Worm (Caenorhabditis elegans): ENCODE data around the gene wrb-1.

Gene wrb-1

DNA sequence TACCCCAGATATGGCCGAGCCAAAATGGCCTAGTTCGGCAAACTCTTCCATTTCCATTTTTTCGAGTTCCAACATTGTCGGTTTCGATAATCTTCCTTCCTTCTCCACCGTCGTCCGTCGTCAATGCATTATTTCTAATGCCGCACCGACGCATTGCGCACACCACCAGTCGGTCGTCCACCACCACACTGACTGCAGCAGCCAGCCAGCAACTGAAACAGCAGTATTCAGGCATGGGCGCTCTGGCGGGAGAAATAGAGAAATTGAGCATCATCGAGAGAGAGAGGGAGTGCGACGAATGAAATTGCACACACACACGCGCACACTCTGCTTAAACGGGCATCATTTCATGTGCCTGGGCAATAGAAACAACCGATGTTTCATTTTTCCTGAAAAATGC lies 41.9 kb upstream of the wrb-1 start:
- TF ChIP-seq blmp-1 (tag; optimal IDR thresholded peaks at IDR 0.05) (no peak), skn-1 (tag; optimal IDR thresholded peaks at IDR 0.05) (peak; percentile 15), jun-1 (tag; optimal IDR thresholded peaks at IDR 0.05) (peak; percentile 36), fkh-4 (tag; optimal IDR thresholded peaks at IDR 0.05; ENCODE audit: borderline replicate concordance) (no peak), mdl-1 (tag; optimal IDR thresholded peaks at IDR 0.05) (no peak), pax-3 (tag; optimal IDR thresholded peaks at IDR 0.05) (peak; percentile 47), C04F5.9 (tag; optimal IDR thresholded peaks at IDR 0.05) (no peak), ceh-88 (GFP tag; IDR thresholded peaks at IDR 0.05) (no peak), snu-23 (GFP tag; optimal IDR thresholded peaks at IDR 0.05) (peak; percentile 37), lin-13 (GFP tag; optimal IDR thresholded peaks at IDR 0.05) (no peak), C16A3.4 (tag; optimal IDR thresholded peaks at IDR 0.05) (no peak), mab-9 (GFP tag; IDR thresholded peaks at IDR 0.05) (no peak), tbx-2 (tag; optimal IDR thresholded peaks at IDR 0.05) (peak; percentile 38), snpc-4 (tag; optimal IDR thresholded peaks at IDR 0.05) (no peak), rnt-1 (tag; optimal IDR thresholded peaks at IDR 0.05) (peak; percentile 39), lsy-2 (tag; optimal IDR thresholded peaks at IDR 0.05) (peak; percentile 18 to 27), mep-1 (tag; optimal IDR thresholded peaks at IDR 0.05) (no peak), lin-15B (tag; optimal IDR thresholded peaks at IDR 0.05) (peak; percentile 32), aly-2 (tag; optimal IDR thresholded peaks at IDR 0.05) (no peak), Y116A8C.19 (tag; optimal IDR thresholded peaks at IDR 0.05; ENCODE audit: borderline replicate concordance) (no peak), swsn-7 (tag; optimal IDR thresholded peaks at IDR 0.05) (peak; percentile 72), ets-5 (GFP tag; IDR thresholded peaks at IDR 0.05) (no peak), sox-4 (tag; optimal IDR thresholded peaks at IDR 0.05) (peak; percentile 36), nhr-77 (tag; optimal IDR thresholded peaks at IDR 0.05) (no peak), efl-3 (GFP tag; optimal IDR thresholded peaks at IDR 0.05) (no peak), ceh-82 (tag; optimal IDR thresholded peaks at IDR 0.05) (peak in 2 of 3 experiments; percentile 38 to 44), aha-1 (tag; optimal IDR thresholded peaks at IDR 0.05) (no peak), elt-3 (tag; optimal IDR thresholded peaks at IDR 0.05) (no peak), nhr-20 (tag; optimal IDR thresholded peaks at IDR 0.05) (no peak), sptf-1 (tag; optimal IDR thresholded peaks at IDR 0.05) (no peak), ztf-11 (tag; optimal IDR thresholded peaks at IDR 0.05) (peak in 1 of 2 experiments; percentile 51), vab-15 (tag; optimal IDR thresholded peaks at IDR 0.05) (no peak), pag-3 (tag; optimal IDR thresholded peaks at IDR 0.05; ENCODE audit: borderline replicate concordance, insufficient read depth) (no peak), F16B12.6 (tag; optimal IDR thresholded peaks at IDR 0.05) (no peak), unc-86 (tag; optimal IDR thresholded peaks at IDR 0.05) (peak; percentile 74), ztf-4 (tag; optimal IDR thresholded peaks at IDR 0.05) (peak; percentile 56), pqm-1 (tag; optimal IDR thresholded peaks at IDR 0.05) (no peak), nhr-76 (tag; optimal IDR thresholded peaks at IDR 0.05) (no peak), egl-13 (tag; optimal IDR thresholded peaks at IDR 0.05) (peak; percentile 83), unc-130 (tag; optimal IDR thresholded peaks at IDR 0.05) (no peak), hlh-4 (tag; optimal IDR thresholded peaks at IDR 0.05) (no peak), lin-35 (GFP tag; optimal IDR thresholded peaks at IDR 0.05) (no peak), zag-1 (tag; optimal IDR thresholded peaks at IDR 0.05) (no peak), dpl-1 (GFP tag; optimal IDR thresholded peaks at IDR 0.05) (no peak), egl-27 (tag; optimal IDR thresholded peaks at IDR 0.05) (no peak), mef-2 (tag; optimal IDR thresholded peaks at IDR 0.05) (no peak), ces-1 (GFP tag; optimal IDR thresholded peaks at IDR 0.05) (no peak), hlh-17 (GFP tag; optimal IDR thresholded peaks at IDR 0.05; ENCODE audit: borderline replicate concordance) (no peak), hpl-2 (GFP tag; optimal IDR thresholded peaks at IDR 0.05) (no peak), unc-98 (GFP tag; IDR thresholded peaks at IDR 0.05) (no peak), C34B4.2 (tag; optimal IDR thresholded peaks at IDR 0.05) (no peak), ceh-90 (tag; optimal IDR thresholded peaks at IDR 0.05) (no peak), ama-1 (optimal IDR thresholded peaks at IDR 0.05) (peak; percentile 33), grh-1 (GFP tag; IDR thresholded peaks at IDR 0.05) (no peak)
